Fruit fly (Drosophila melanogaster) whole organism, embryonic: ENCODE results near the gene Helz.

Experiments
- Antp ChIP-seq: fragments of 200-800 bp; sonication (Bioruptor generic); optimal IDR thresholded peaks from 3 replicates; lab custom pipeline; 2016; ENCODE audit warnings: missing biosample characterization, missing genetic modification characterization
- CG11085 ChIP-seq: fragments of 200-800 bp; sonication (Bioruptor generic); IDR thresholded peaks from 2 replicates; pipeline ENCODE4 v1.3.6; 2022; ENCODE audit warnings: missing biosample characterization, missing genetic modification characterization
- CG11398 ChIP-seq: fragments of 200-800 bp; sonication (Bioruptor generic); optimal IDR thresholded peaks from 2 replicates; lab custom pipeline; 2016; ENCODE audit warnings: missing biosample characterization, missing genetic modification characterization
- CG11456 ChIP-seq: fragments of 200-800 bp; sonication (Bioruptor generic); IDR thresholded peaks from 3 replicates; pipeline ENCODE4 v1.3.6; 2022; ENCODE audit warnings: missing biosample characterization, missing genetic modification characterization
- CG11723 ChIP-seq: fragments of 200-800 bp; sonication (Bioruptor generic); optimal IDR thresholded peaks from 2 replicates; lab custom pipeline; 2017; ENCODE audit warnings: missing biosample characterization, mild to moderate bottlenecking, missing genetic modification characterization
- CG13775 ChIP-seq: fragments of 200-800 bp; sonication (Bioruptor generic); optimal IDR thresholded peaks from 3 replicates; lab custom pipeline; 2017; ENCODE audit warnings: missing biosample characterization, mild to moderate bottlenecking, missing genetic modification characterization
- CG14050 ChIP-seq: fragments of 200-800 bp; sonication (Bioruptor generic); IDR thresholded peaks from 3 replicates; pipeline ENCODE4 v1.3.6; 2022; ENCODE audit warnings: missing biosample characterization, missing genetic modification characterization
- CG14860 ChIP-seq: fragments of 200-800 bp; sonication (Bioruptor generic); IDR thresholded peaks from 3 replicates; pipeline ENCODE4 v1.3.6; 2022; ENCODE audit warnings: missing biosample characterization, missing genetic modification characterization; ENCODE audit not compliant: partially characterized antibody
- CG15601 ChIP-seq: fragments of 200-800 bp; sonication (Bioruptor generic); optimal IDR thresholded peaks from 3 replicates; lab custom pipeline; 2019; ENCODE audit warnings: missing biosample characterization, mild to moderate bottlenecking, missing genetic modification characterization, moderate library complexity
- CG15696 ChIP-seq: fragments of 200-800 bp; sonication (Bioruptor generic); optimal IDR thresholded peaks from 2 replicates; lab custom pipeline; 2019; ENCODE audit warnings: missing biosample characterization, mild to moderate bottlenecking, missing genetic modification characterization, moderate library complexity
- CG1602 ChIP-seq: fragments of 200-800 bp; sonication (Bioruptor generic); optimal IDR thresholded peaks from 3 replicates; lab custom pipeline; 2016; ENCODE audit warnings: missing biosample characterization, missing genetic modification characterization
- CG17802 ChIP-seq: fragments of 200-800 bp; sonication (Bioruptor generic); optimal IDR thresholded peaks from 2 replicates; lab custom pipeline; 2018; ENCODE audit warnings: missing biosample characterization, mild to moderate bottlenecking, missing genetic modification characterization, moderate library complexity
- CG34376 ChIP-seq: fragments of 200-800 bp; sonication (Bioruptor generic); optimal IDR thresholded peaks from 2 replicates; lab custom pipeline; 2018; ENCODE audit warnings: missing biosample characterization, mild to moderate bottlenecking, missing genetic modification characterization
- CG3726 ChIP-seq: fragments of 200-800 bp; sonication (Bioruptor generic); IDR thresholded peaks from 3 replicates; pipeline ENCODE4, ENCODE4 v1.3.6; 2022; ENCODE audit warnings: missing biosample characterization, missing genetic modification characterization
- CG4424 ChIP-seq: fragments of 200-800 bp; sonication (Bioruptor generic); optimal IDR thresholded peaks from 3 replicates; lab custom pipeline; 2016; ENCODE audit warnings: missing biosample characterization, missing genetic modification characterization
- CG4820 ChIP-seq: fragments of 200-800 bp; sonication (Bioruptor generic); optimal IDR thresholded peaks from 3 replicates; lab custom pipeline; 2016; ENCODE audit warnings: missing biosample characterization, missing genetic modification characterization
- CG6254 ChIP-seq: fragments of 200-800 bp; sonication (Bioruptor generic); optimal IDR thresholded peaks from 3 replicates; lab custom pipeline; 2017; ENCODE audit warnings: mild to moderate bottlenecking, missing biosample characterization, missing genetic modification reagents, missing genetic modification characterization
- CG8924 ChIP-seq: fragments of 200-800 bp; optimal IDR thresholded peaks from 3 replicates; lab custom pipeline; 2019; ENCODE audit warnings: missing biosample characterization, mild to moderate bottlenecking, missing genetic modification characterization, moderate library complexity
- Eip74EF ChIP-seq, 2 experiments: fragments of 200-800 bp in 1 of 2; fragments of >200 bp in 1 of 2; sonication (Bioruptor generic) in 1 of 2; optimal IDR thresholded peaks; 2 replicates each; lab custom pipeline; 2017 to 2019; ENCODE audit warnings: missing biosample characterization in 2 of 2, missing genetic modification characterization in 2 of 2, mild to moderate bottlenecking in 1 of 2, moderate library complexity in 1 of 2
- Fer3 ChIP-seq: fragments of 200-800 bp; sonication (Bioruptor generic); optimal IDR thresholded peaks from 2 replicates; lab custom pipeline; 2018; ENCODE audit warnings: missing biosample characterization, mild to moderate bottlenecking, missing genetic modification characterization, moderate library complexity
- HLHmδ ChIP-seq: fragments of 200-800 bp; sonication (Bioruptor generic); optimal IDR thresholded peaks from 2 replicates; lab custom pipeline; 2018; ENCODE audit warnings: missing biosample characterization, mild to moderate bottlenecking, missing genetic modification characterization, moderate library complexity
- Hand ChIP-seq: fragments of 200-800 bp; sonication (Bioruptor generic); optimal IDR thresholded peaks from 2 replicates; lab custom pipeline; 2017; ENCODE audit warnings: mild to moderate bottlenecking, missing biosample characterization, missing genetic modification reagents, missing genetic modification characterization
- MESR4 ChIP-seq: fragments of 200-800 bp; sonication (Bioruptor generic); optimal IDR thresholded peaks from 2 replicates; lab custom pipeline; 2018; ENCODE audit warnings: missing biosample characterization, mild to moderate bottlenecking, missing genetic modification characterization, moderate library complexity
- Med ChIP-seq: fragments of 200-800 bp; sonication (Bioruptor generic); peaks from one replicate; lab custom pipeline; 2016; ENCODE audit warnings: missing biosample characterization, missing genetic modification characterization, mild to moderate bottlenecking, inconsistent platforms, moderate library complexity
- Scr ChIP-seq: fragments of 200-800 bp; sonication (Bioruptor generic); IDR thresholded peaks from 2 replicates; pipeline ENCODE4 v1.3.6; 2022; ENCODE audit warnings: missing biosample characterization, missing genetic modification characterization; ENCODE audit not compliant: partially characterized antibody
- Sry-β ChIP-seq: fragments of 200-800 bp; sonication (Bioruptor generic); optimal IDR thresholded peaks from 2 replicates; lab custom pipeline; 2018; ENCODE audit warnings: missing biosample characterization, mild to moderate bottlenecking, missing genetic modification characterization, moderate library complexity
- TFAM ChIP-seq: fragments of 200-800 bp; sonication (Bioruptor generic); optimal IDR thresholded peaks from 2 replicates; lab custom pipeline; 2017; ENCODE audit warnings: missing biosample characterization, missing genetic modification characterization, inconsistent platforms
- Taf1 ChIP-seq: fragments of 200-800 bp; sonication (Bioruptor generic); IDR thresholded peaks from 2 replicates; pipeline ENCODE4 v1.3.6; 2022; ENCODE audit warnings: missing biosample characterization, missing genetic modification characterization
- ap ChIP-seq: fragments of 200-800 bp; sonication (Bioruptor generic); IDR thresholded peaks from 2 replicates; pipeline ENCODE4 v1.3.6; 2022; ENCODE audit warnings: missing biosample characterization, missing genetic modification characterization
- ara ChIP-seq: fragments of 200-800 bp; sonication (Bioruptor generic); IDR thresholded peaks from 2 replicates; pipeline ENCODE4 v1.3.6; 2022; ENCODE audit warnings: missing biosample characterization, missing genetic modification characterization
- bbx ChIP-seq: fragments of 200-800 bp; sonication (Bioruptor generic); IDR thresholded peaks from 2 replicates; pipeline ENCODE4 v1.3.6; 2022; ENCODE audit warnings: missing biosample characterization, missing genetic modification characterization; ENCODE audit not compliant: partially characterized antibody
- caup ChIP-seq: fragments of 200-800 bp; sonication (Bioruptor generic); optimal IDR thresholded peaks from 3 replicates; lab custom pipeline; 2017; ENCODE audit warnings: missing biosample characterization, mild to moderate bottlenecking, missing genetic modification characterization, moderate library complexity; ENCODE audit not compliant: severe bottlenecking
- chn ChIP-seq: fragments of 200-800 bp; sonication (Bioruptor generic); optimal IDR thresholded peaks from 2 replicates; lab custom pipeline; 2016; ENCODE audit warnings: missing biosample characterization, missing genetic modification characterization
- dan ChIP-seq: fragments of 200-800 bp; sonication (Bioruptor generic); IDR thresholded peaks from 2 replicates; pipeline ENCODE4 v1.3.6; 2022; ENCODE audit warnings: missing biosample characterization, missing genetic modification characterization
- dmrt99B ChIP-seq: fragments of 200-800 bp; sonication (Bioruptor generic); optimal IDR thresholded peaks from 2 replicates; lab custom pipeline; 2018; ENCODE audit warnings: missing biosample characterization, mild to moderate bottlenecking, missing genetic modification characterization, moderate library complexity
- esg ChIP-seq: fragments of 200-800 bp; sonication (Bioruptor generic); conservative IDR thresholded peaks from 2 replicates; pipeline ENCODE4 v1.3.6; 2022; ENCODE audit warnings: missing biosample characterization, missing genetic modification characterization
- hkb ChIP-seq, 2 experiments: fragments of 200-800 bp in 1 of 2; fragments of >200 bp in 1 of 2; sonication (Bioruptor generic) in 1 of 2; IDR thresholded peaks in 1 of 2; optimal IDR thresholded peaks in 1 of 2; 2 replicates each; pipeline versions ENCODE4 v1.3.6 to Lab custom; 2017 to 2022; ENCODE audit warnings: missing biosample characterization in 1 of 2, missing genetic modification characterization in 1 of 2
- otp ChIP-seq: fragments of 200-800 bp; sonication (Bioruptor generic); IDR thresholded peaks from 3 replicates; pipeline ENCODE4, ENCODE4 v1.3.6; 2022; ENCODE audit warnings: missing biosample characterization, missing genetic modification characterization
- peb ChIP-seq: fragments of 200-800 bp; sonication (Bioruptor generic); IDR thresholded peaks from 2 replicates; pipeline ENCODE4 v1.3.6; 2022; ENCODE audit warnings: missing biosample characterization, missing genetic modification characterization
- rib ChIP-seq: fragments of 200-800 bp; sonication (Bioruptor generic); IDR thresholded peaks from 2 replicates; pipeline ENCODE4 v1.3.6; 2022; ENCODE audit warnings: missing biosample characterization, missing genetic modification characterization
- salm ChIP-seq: fragments of 200-800 bp; sonication (Bioruptor generic); optimal IDR thresholded peaks from 2 replicates; lab custom pipeline; 2018; ENCODE audit warnings: missing biosample characterization, mild to moderate bottlenecking, missing genetic modification characterization
- scrt ChIP-seq: fragments of 200-800 bp; sonication (Bioruptor generic); optimal IDR thresholded peaks from 2 replicates; lab custom pipeline; 2018; ENCODE audit warnings: missing biosample characterization, mild to moderate bottlenecking, missing genetic modification characterization, moderate library complexity
- sd ChIP-seq: fragments of 200-800 bp; sonication (Bioruptor generic); optimal IDR thresholded peaks from 3 replicates; lab custom pipeline; 2018; ENCODE audit warnings: missing biosample characterization, mild to moderate bottlenecking, missing genetic modification characterization, moderate library complexity
- sima ChIP-seq: fragments of 200-800 bp; sonication (Bioruptor generic); optimal IDR thresholded peaks from 2 replicates; lab custom pipeline; 2016; ENCODE audit warnings: missing biosample characterization, missing genetic modification characterization
- toy ChIP-seq: fragments of 200-800 bp; sonication (Bioruptor generic); IDR thresholded peaks from 2 replicates; pipeline ENCODE4 v1.3.6; 2022; ENCODE audit warnings: missing biosample characterization, missing genetic modification characterization
- unpg ChIP-seq: fragments of 200-800 bp; sonication (Bioruptor generic); optimal IDR thresholded peaks from 3 replicates; lab custom pipeline; 2018; ENCODE audit warnings: missing biosample characterization, mild to moderate bottlenecking, missing genetic modification characterization, moderate library complexity
- wek ChIP-seq: fragments of 200-800 bp; sonication (Bioruptor generic); optimal IDR thresholded peaks from 3 replicates; lab custom pipeline; 2018; ENCODE audit warnings: missing biosample characterization, mild to moderate bottlenecking, missing genetic modification characterization, moderate library complexity

Gene Helz

DNA sequence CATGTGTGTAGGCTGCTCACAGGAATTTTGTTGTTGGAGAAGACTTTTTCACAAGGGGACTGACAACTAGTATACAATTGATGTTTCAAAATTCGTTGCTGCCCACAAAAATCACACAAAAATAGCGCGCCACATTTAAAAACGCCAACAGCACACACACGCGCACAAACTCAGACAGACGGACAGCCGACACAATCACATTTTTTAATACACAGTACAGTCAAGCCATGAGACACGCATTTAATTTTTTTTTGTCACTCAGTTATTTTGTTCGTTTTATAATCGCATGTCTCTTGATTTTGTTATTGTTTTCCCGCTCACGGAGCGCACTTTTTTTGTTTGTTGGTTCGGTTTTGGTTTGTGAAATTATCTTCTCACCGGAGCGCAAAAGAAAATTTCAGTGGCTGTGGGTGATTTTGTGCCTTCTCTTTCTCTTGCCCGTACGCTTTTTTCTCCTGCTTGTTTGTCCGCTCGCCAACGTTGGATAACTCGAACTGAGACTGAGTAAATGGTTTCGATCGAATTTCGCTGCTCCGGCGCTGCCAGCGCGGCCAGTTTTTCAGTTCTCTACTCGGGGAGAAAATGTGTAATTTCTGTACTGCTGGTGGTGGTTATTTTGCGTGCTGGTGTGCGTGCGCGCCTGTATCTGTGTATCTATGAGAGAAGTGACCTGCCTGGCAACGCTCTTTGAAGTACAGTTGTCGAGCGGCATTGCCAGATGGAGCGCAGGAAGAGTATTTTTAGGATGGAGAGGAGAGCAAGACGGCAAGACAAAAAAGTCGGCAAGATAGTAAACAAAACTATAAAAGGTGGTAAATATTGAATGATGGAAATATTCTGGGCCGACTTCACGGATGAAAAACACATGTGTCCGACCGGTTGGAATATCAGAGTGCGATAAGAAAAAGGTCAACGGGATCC lies 32.0 kb upstream of the Helz start, which contains the start of gene CG42507 (continued):
- TF ChIP-seq ara = peak; percentile 50
- TF ChIP-seq dmrt99B (tag; lab: Kevin White, UChicago) = peak; percentile 5
- no peak for TF ChIP-seq CG3726 (GFP tag; lab: Robert Waterston, UW)
- peak; percentile 61 for TF ChIP-seq scrt (GFP tag; lab: Kevin White, UChicago)
- peak; percentile 34 for TF ChIP-seq CG11723
- TF ChIP-seq HLHmδ (GFP tag; lab: Kevin White, UChicago) = peak; percentile 82
- TF ChIP-seq salm (tag; lab: Kevin White, UChicago) = no peak
- peak; percentile 3 for TF ChIP-seq MESR4
- no peak for TF ChIP-seq CG1602
- peak; percentile 45 for TF ChIP-seq CG6254 (GFP tag; lab: Kevin White, UChicago)
- TF ChIP-seq CG11456 = no peak
- peak; percentile 94 for TF ChIP-seq CG34376 (GFP tag; lab: Kevin White, UChicago)
- peak; percentile 55 for TF ChIP-seq caup (GFP tag; lab: Kevin White, UChicago)
- no peak for TF ChIP-seq Hand (GFP tag; lab: Kevin White, UChicago)
- peak; percentile 50 for TF ChIP-seq CG15601 (tag; lab: Kevin White, UChicago)
- no peak for TF ChIP-seq CG17802
- TF ChIP-seq Eip74EF (GFP tag; optimal IDR thresholded peaks at IDR 0.05; lab: Kevin White, UChicago) = peak in 1 of 2 experiments; percentile 35
- TF ChIP-seq otp = peak; percentile 52; the same call in 1 of the 3 replicates
- TF ChIP-seq CG4820 (GFP tag; lab: Kevin White, UChicago) = no peak
- TF ChIP-seq unpg (GFP tag; lab: Kevin White, UChicago) = peak; percentile 11
- peak; percentile 38 for TF ChIP-seq Fer3 (tag; lab: Kevin White, UChicago)
- TF ChIP-seq Scr (GFP tag; lab: Robert Waterston, UW) = peak; percentile 45
- no peak for TF ChIP-seq esg
- no peak for TF ChIP-seq Sry-β (GFP tag; lab: Kevin White, UChicago)
- TF ChIP-seq chn (GFP tag; lab: Kevin White, UChicago) = peak; percentile 21
- TF ChIP-seq TFAM (GFP tag; lab: Kevin White, UChicago) = peak; percentile 13
- TF ChIP-seq CG13775 = no peak
- no peak for TF ChIP-seq sima
- TF ChIP-seq CG4424 (GFP tag; lab: Kevin White, UChicago) = no peak
- no peak for TF ChIP-seq hkb (optimal IDR thresholded peaks at IDR 0.05; lab: Kevin White, UChicago)
- TF ChIP-seq hkb (GFP tag; IDR thresholded peaks at IDR 0.05; lab: Robert Waterston, UW) = peak; percentile 32; the same call in 1 of the 2 replicates
- peak; percentile 14 for TF ChIP-seq CG11398
- TF ChIP-seq CG8924 = peak; percentile 50
- peak; percentile 84 for TF ChIP-seq Med (GFP tag; lab: Kevin White, UChicago)
- TF ChIP-seq Antp (GFP tag; lab: Kevin White, UChicago) = no peak
- TF ChIP-seq CG14860 (GFP tag; lab: Robert Waterston, UW) = no peak
- TF ChIP-seq dan = no peak
- TF ChIP-seq ap (GFP tag; lab: Robert Waterston, UW) = peak; percentile 16; the same call in 1 of the 2 replicates
- peak; percentile 65 for TF ChIP-seq CG15696 (tag; lab: Kevin White, UChicago)
- TF ChIP-seq sd (tag; lab: Kevin White, UChicago) = peak; percentile 68
- no peak for TF ChIP-seq toy (GFP tag; lab: Robert Waterston, UW)
- TF ChIP-seq bbx (GFP tag; lab: Robert Waterston, UW) = 0 out of 2 replicates have a peak, but pooled peaks have one; percentile 8
- TF ChIP-seq Taf1 = no peak
- TF ChIP-seq peb = no peak
- peak; percentile 55 for TF ChIP-seq wek (GFP tag; lab: Kevin White, UChicago)
- TF ChIP-seq rib = peak; percentile 20; the same call in 1 of the 2 replicates
- TF ChIP-seq CG11085 = no peak
- TF ChIP-seq CG14050 (GFP tag; lab: Robert Waterston, UW) = no peak
